Worm (Caenorhabditis elegans): Measurements from ENCODE around the gene Y105C5A.13.
"Not testable (repeated sequence)": the region's sequence is repeated elsewhere in the genome, so short reads cannot be mapped to it uniquely, and the experiment has no call there.

The Y105C5A.13 gene

DNA sequence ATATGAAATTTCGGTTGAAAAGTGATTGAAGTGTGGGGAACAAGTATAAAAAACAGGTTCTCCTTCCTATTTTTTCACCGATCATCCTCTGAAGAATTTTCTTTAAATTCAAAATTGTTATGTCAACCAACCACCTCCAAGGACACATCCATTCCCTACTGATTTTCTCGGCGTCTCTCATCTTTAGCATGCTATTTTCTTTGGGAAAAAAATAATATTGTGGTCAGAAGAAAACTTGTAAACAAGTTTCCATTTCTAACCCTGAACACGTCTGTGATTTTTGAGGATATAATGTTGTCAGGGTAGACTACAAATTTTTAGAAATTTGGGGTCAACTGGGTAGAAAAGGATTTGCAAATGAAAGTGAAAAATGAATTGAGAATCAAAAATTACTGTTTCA lies 23.4 kb upstream of the Y105C5A.13 start:
- TF ChIP-seq ceh-16 (tag; optimal IDR thresholded peaks at IDR 0.05) = no peak
- TF ChIP-seq nhr-25 (tag; optimal IDR thresholded peaks at IDR 0.05) = peak; percentile 45
- no peak for TF ChIP-seq peb-1 (tag; optimal IDR thresholded peaks at IDR 0.05)
- TF ChIP-seq gmeb-1 (tag; optimal IDR thresholded peaks at IDR 0.05) = peak; percentile 7

DNA sequence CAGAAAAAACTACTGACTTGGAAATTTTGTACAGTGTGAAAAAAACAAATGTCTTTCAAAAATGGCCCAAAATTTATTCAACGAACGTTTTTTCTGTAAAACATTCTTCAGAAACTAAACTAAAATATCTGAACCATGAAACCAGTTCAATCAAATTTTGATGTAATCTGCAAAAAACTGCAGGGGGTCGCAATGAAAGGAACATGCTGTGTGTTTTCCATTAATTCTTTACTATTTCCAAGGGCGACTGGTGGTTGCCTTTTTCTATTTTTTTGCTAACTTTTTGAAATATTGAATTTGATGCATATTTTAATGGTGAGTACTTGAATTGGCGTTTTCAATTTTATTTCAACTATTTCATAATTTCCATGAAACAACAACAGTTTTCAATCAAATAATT lies 9.8 kb upstream of the Y105C5A.13 start, which contains the start of gene Y105C5A.9:
TSS of gene Y105C5A.9 (plus strand) at position 301 of the 400 bp plus-strand sequence.
- TF ChIP-seq nhr-129 (tag; optimal IDR thresholded peaks at IDR 0.05) = no peak
- TF ChIP-seq mdl-1 (tag; optimal IDR thresholded peaks at IDR 0.05) = no peak
- TF ChIP-seq elt-1 (tag; optimal IDR thresholded peaks at IDR 0.05) = no peak
- TF ChIP-seq aly-2 (tag; optimal IDR thresholded peaks at IDR 0.05) = no peak
- no peak for TF ChIP-seq skn-1 (tag; optimal IDR thresholded peaks at IDR 0.05)
- TF ChIP-seq unc-62 (GFP tag; optimal IDR thresholded peaks at IDR 0.05) = no peak
- TF ChIP-seq sma-3 (GFP tag; optimal IDR thresholded peaks at IDR 0.05) = no peak
- no peak for TF ChIP-seq mab-5 (tag; optimal IDR thresholded peaks at IDR 0.05)
- TF ChIP-seq nhr-77 (tag; optimal IDR thresholded peaks at IDR 0.05) = no peak

DNA sequence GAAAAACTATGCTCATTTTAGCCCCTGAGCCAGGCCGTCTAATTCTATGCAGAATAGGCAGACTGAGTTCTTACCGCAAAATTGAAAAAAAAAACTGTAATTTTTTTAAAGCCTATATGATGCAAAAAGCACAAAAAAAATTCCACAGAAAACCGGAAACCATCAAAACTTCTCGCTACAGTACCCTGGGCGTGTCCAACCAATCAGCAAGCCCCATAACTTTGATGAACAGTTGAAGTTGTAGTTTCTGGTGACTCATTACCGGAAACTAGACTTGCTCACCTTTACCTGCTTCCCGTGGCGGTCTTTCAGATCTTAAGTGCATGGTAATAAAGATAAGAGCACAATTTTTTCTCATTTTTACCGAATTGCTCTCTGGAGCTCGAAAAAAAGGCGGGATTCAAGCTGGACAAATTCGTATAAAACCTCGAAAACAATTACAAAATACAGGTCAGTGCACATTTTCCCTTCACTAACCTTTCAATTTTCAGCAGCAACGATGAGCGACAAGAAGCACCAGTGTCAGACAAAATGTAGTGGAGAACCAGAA lies 6.7 kb upstream of the Y105C5A.13 start, which contains the start of gene Y105C5A.1274:
TSS of gene Y105C5A.1274 (plus strand) at position 500 of the 550 bp plus-strand sequence.
- not testable (repeated sequence) for TF ChIP-seq lin-11, ceh-16, nhr-12 (tag; optimal IDR thresholded peaks at IDR 0.05)

DNA sequence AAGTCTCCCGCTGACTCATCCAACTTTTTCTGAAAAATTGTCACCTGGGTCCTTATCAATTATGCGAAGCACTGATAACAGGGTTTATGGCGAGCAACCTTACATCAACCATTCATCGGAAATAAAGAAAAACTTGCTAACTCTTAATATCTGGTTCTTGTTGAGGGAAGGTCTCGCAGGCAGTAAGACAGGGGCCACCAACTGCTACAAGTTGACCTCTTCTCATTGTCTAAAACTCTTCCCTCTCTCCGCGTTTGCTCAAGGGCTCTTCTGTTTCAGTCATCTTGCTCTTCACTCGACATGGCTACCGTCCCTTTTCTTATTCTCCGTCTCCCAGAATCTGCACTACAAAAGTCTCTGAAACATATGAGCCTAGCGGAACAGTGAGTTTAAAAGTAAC lies 5.6 kb upstream of the Y105C5A.13 start, which contains the start of gene Y105C5A.10:
TSS of gene Y105C5A.10 (plus strand) at position 301 of the 400 bp plus-strand sequence.
- not testable (repeated sequence) for TF ChIP-seq alr-1 (tag; optimal IDR thresholded peaks at IDR 0.05); peb-1 (tag; optimal IDR thresholded peaks at IDR 0.05); Y55F3AM.14 (GFP tag; optimal IDR thresholded peaks at IDR 0.05)

DNA sequence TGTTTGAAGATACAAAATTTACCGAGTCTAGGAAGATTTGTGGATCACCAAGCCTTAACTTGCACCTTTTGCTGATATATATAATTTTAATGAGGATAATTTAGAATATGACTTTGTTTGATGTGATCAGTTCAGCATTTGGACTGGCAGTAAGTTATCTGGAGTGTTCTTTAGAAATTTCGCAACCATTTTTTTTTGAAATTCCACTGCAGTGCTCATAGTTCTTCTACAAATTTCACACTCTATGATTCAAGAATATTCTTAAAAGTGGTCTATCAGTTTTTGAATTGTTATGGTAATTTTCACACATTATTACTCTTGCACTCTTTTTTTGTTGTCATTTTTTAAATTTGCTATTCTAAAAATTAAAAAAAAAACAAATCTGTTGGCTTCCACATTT lies 1.8 kb upstream of the Y105C5A.13 start:
- TF ChIP-seq unc-55 (GFP tag; optimal IDR thresholded peaks at IDR 0.05) = no peak
- TF ChIP-seq nhr-25 (tag; optimal IDR thresholded peaks at IDR 0.05) = no peak
- no peak for TF ChIP-seq nhr-11 (tag; optimal IDR thresholded peaks at IDR 0.05)

DNA sequence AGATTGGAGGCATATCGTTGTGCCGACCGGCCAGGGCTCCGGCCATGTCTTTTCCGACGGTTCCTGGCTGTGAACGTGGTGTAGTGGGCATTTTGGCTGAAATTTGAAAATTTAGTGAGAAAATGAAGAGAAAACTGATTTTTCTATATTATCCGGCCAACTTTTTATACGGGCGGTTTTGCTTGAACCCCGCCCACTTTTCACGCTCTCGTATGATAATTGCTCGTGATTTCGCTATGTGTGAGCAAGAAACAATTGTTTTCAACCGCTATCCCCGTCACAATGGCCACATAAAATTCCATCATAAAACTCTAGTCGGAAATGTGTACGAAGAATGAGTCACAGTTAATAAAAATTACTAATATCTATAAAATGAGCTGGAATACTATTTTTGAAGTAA lies 668 bp downstream of the Y105C5A.13 start, which contains the start of gene Y105C5A.12:
TSS of gene Y105C5A.12 (minus strand) at position 101 of the 400 bp plus-strand sequence.
- TF ChIP-seq ztf-1 (GFP tag; conservative IDR thresholded peaks at IDR 0.05); sem-4 (tag; optimal IDR thresholded peaks at IDR 0.05); mbf-1 (tag; optimal IDR thresholded peaks at IDR 0.05): not testable (repeated sequence)

DNA sequence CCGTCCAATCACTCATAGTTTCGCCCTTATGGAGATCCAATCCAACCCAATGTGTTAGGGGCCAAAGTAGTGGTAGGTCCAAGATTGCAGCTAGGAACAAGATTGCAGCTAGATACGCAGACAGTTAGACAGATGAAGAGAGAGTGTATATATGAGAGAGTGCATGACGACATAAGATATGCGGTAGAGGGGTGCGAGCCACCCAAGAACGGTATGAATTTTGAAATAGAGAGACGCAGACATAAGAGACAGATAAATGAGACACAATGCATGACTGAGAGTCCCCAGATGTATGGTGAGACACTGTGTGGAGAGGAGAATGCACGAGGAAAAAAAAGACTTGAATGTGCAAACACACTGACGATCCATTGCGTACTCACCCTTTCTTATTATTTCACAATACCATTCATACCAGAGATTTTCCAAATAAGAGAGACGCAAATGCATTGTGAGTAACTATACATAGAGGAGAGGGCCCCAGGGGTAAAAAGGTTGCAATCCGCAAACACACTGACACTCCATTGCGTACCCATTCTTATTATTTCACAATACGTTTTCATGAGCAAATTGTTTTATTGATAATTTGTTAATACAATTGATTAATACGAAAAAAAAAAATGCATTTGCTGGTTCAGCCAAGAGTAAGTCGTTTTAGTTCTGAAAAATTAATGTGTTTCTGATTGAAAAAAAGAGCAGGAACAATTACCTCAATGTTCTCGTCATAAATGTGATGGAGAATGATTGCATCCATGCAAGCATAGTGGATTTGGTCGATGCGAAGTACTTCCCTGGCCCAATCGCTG lies 5.6 kb downstream of the Y105C5A.13 start, which contains the start of the genes Y105C5A.1268 and Y105C5A.1272:
TSS of gene Y105C5A.1268 (minus strand) at position 51 of the 803 bp plus-strand sequence.
TSS of gene Y105C5A.1272 (plus strand) at position 575 of the 803 bp plus-strand sequence.
- TF ChIP-seq unc-55 (GFP tag; optimal IDR thresholded peaks at IDR 0.05) (peak; percentile 92), gmeb-1 (tag; optimal IDR thresholded peaks at IDR 0.05) (peak; percentile 76), ZK546.5 (tag; optimal IDR thresholded peaks at IDR 0.05) (peak; percentile 13), Y55F3AM.14 (GFP tag; optimal IDR thresholded peaks at IDR 0.05) (peak; percentile 72), blmp-1 (tag; optimal IDR thresholded peaks at IDR 0.05; ENCODE audit: insufficient read depth) (peak; percentile 74), sma-3 (GFP tag; optimal IDR thresholded peaks at IDR 0.05) (peak; percentile 87), fos-1 (tag; optimal IDR thresholded peaks at IDR 0.05) (peak; percentile 70), nhr-10 (tag; optimal IDR thresholded peaks at IDR 0.05) (peak; percentile 62), nhr-21 (tag; optimal IDR thresholded peaks at IDR 0.05) (peak; percentile 93), F13H6.1 (tag; optimal IDR thresholded peaks at IDR 0.05) (peak; percentile 93), ceh-82 (tag; optimal IDR thresholded peaks at IDR 0.05) (peak; percentile 17), mdl-1 (tag; optimal IDR thresholded peaks at IDR 0.05) (peak; percentile 71 to 76), nhr-12 (tag; optimal IDR thresholded peaks at IDR 0.05) (peak; percentile 11), nhr-25 (tag; optimal IDR thresholded peaks at IDR 0.05) (peak; percentile 85), unc-62 (GFP tag; optimal IDR thresholded peaks at IDR 0.05) (peak; percentile 13), skn-1 (tag; optimal IDR thresholded peaks at IDR 0.05) (peak; percentile 64), lin-11 (tag; optimal IDR thresholded peaks at IDR 0.05) (peak; percentile 17), alr-1 (tag; optimal IDR thresholded peaks at IDR 0.05) (peak; percentile 52), egl-27 (tag; optimal IDR thresholded peaks at IDR 0.05) (peak; percentile 88), lin-13 (GFP tag; optimal IDR thresholded peaks at IDR 0.05) (peak; percentile 77), nhr-129 (tag; optimal IDR thresholded peaks at IDR 0.05) (peak; percentile 95), sem-4 (tag; optimal IDR thresholded peaks at IDR 0.05) (peak; percentile 83), zag-1 (tag; optimal IDR thresholded peaks at IDR 0.05) (peak; percentile 60), crh-2 (tag; optimal IDR thresholded peaks at IDR 0.05) (peak; percentile 85), lsy-2 (tag; optimal IDR thresholded peaks at IDR 0.05) (peak; percentile 78 to 94), nhr-237 (tag; optimal IDR thresholded peaks at IDR 0.05) (peak; percentile 67), nhr-6 (tag; optimal IDR thresholded peaks at IDR 0.05) (peak; percentile 88)
